Fruit fly (Drosophila melanogaster): ENCODE data around the gene CG42354.

The CG42354 gene

dm6 chrX:16104738-16105426 lies at the start of gene CG42354, which contains the start of gene CG42353:
TSS of gene CG42354 (minus strand) at chrX:16104946.
TSS of gene CG42353 (minus strand) at chrX:16104946.
- TF ChIP-seq ttk (optimal IDR thresholded peaks at IDR 0.05), result no peak

dm6 chrX:16150560-16150959 lies 45.8 kb upstream of the CG42354 start:
- TF ChIP-seq insv (optimal IDR thresholded peaks at IDR 0.05) (no peak), psq (optimal IDR thresholded peaks at IDR 0.05) (no peak), h (optimal IDR thresholded peaks at IDR 0.05) (no peak), ttk (optimal IDR thresholded peaks at IDR 0.05) (no peak), Myc (optimal IDR thresholded peaks at IDR 0.05) (no peak), Sin3A (optimal IDR thresholded peaks at IDR 0.05) (no peak)

- no peak for TF ChIP-seq Myc (optimal IDR thresholded peaks at IDR 0.05)
- no peak for TF ChIP-seq psq (optimal IDR thresholded peaks at IDR 0.05)
- TF ChIP-seq Sin3A (optimal IDR thresholded peaks at IDR 0.05), result no peak
- TF ChIP-seq h (optimal IDR thresholded peaks at IDR 0.05), result no peak
- no peak for TF ChIP-seq ttk (optimal IDR thresholded peaks at IDR 0.05)
- TF ChIP-seq insv (optimal IDR thresholded peaks at IDR 0.05), result no peak
Measured at dm6 chrX:16148974-16149373, 44.2 kb upstream of the CG42354 start, which contains the start of gene disco-r. TSS of gene disco-r (minus strand) at chrX:16148977.

- TF ChIP-seq Sin3A (optimal IDR thresholded peaks at IDR 0.05) (no peak), Myc (optimal IDR thresholded peaks at IDR 0.05) (no peak), psq (optimal IDR thresholded peaks at IDR 0.05) (no peak), insv (optimal IDR thresholded peaks at IDR 0.05) (no peak), ttk (optimal IDR thresholded peaks at IDR 0.05) (no peak), h (optimal IDR thresholded peaks at IDR 0.05) (no peak)
Measured at dm6 chrX:16147638-16148233, 43.0 kb upstream of the CG42354 start.

dm6 chrX:16143012-16143411 lies 38.3 kb upstream of the CG42354 start:
- no peak for TF ChIP-seq Sin3A (optimal IDR thresholded peaks at IDR 0.05)
- TF ChIP-seq ttk (optimal IDR thresholded peaks at IDR 0.05), result no peak
- TF ChIP-seq Myc (optimal IDR thresholded peaks at IDR 0.05), result no peak
- no peak for TF ChIP-seq psq (optimal IDR thresholded peaks at IDR 0.05)
- no peak for TF ChIP-seq insv (optimal IDR thresholded peaks at IDR 0.05)
- no peak for TF ChIP-seq h (optimal IDR thresholded peaks at IDR 0.05)

dm6 chrX:16140603-16141002 lies 35.9 kb upstream of the CG42354 start:
- TF ChIP-seq Sin3A (optimal IDR thresholded peaks at IDR 0.05) (no peak), h (optimal IDR thresholded peaks at IDR 0.05) (no peak), Myc (optimal IDR thresholded peaks at IDR 0.05) (no peak), ttk (optimal IDR thresholded peaks at IDR 0.05) (no peak), insv (optimal IDR thresholded peaks at IDR 0.05) (no peak), psq (optimal IDR thresholded peaks at IDR 0.05) (no peak)

- TF ChIP-seq h (optimal IDR thresholded peaks at IDR 0.05) (no peak), Myc (optimal IDR thresholded peaks at IDR 0.05) (no peak), Sin3A (optimal IDR thresholded peaks at IDR 0.05) (no peak), psq (optimal IDR thresholded peaks at IDR 0.05) (no peak), insv (optimal IDR thresholded peaks at IDR 0.05) (no peak), ttk (optimal IDR thresholded peaks at IDR 0.05) (no peak)
Measured at dm6 chrX:16139030-16139429, 34.3 kb upstream of the CG42354 start.

dm6 chrX:16135920-16136319 lies 31.2 kb upstream of the CG42354 start:
- TF ChIP-seq psq (optimal IDR thresholded peaks at IDR 0.05) (no peak), insv (optimal IDR thresholded peaks at IDR 0.05) (no peak), ttk (optimal IDR thresholded peaks at IDR 0.05) (no peak), Sin3A (optimal IDR thresholded peaks at IDR 0.05) (no peak), h (optimal IDR thresholded peaks at IDR 0.05) (no peak)

- no peak for TF ChIP-seq Sin3A (optimal IDR thresholded peaks at IDR 0.05)
- TF ChIP-seq ttk (optimal IDR thresholded peaks at IDR 0.05), result no peak
Measured at dm6 chrX:16135391-16135790, 30.6 kb upstream of the CG42354 start.

- no peak for TF ChIP-seq Sin3A (optimal IDR thresholded peaks at IDR 0.05)
- no peak for TF ChIP-seq Myc (optimal IDR thresholded peaks at IDR 0.05)
- TF ChIP-seq h (optimal IDR thresholded peaks at IDR 0.05), result no peak
- TF ChIP-seq insv (optimal IDR thresholded peaks at IDR 0.05), result no peak
- no peak for TF ChIP-seq psq (optimal IDR thresholded peaks at IDR 0.05)
- no peak for TF ChIP-seq ttk (optimal IDR thresholded peaks at IDR 0.05)
Measured at dm6 chrX:16124236-16124635, 19.5 kb upstream of the CG42354 start.

- TF ChIP-seq Sin3A (optimal IDR thresholded peaks at IDR 0.05), result no peak
- TF ChIP-seq insv (optimal IDR thresholded peaks at IDR 0.05), result no peak
- TF ChIP-seq h (optimal IDR thresholded peaks at IDR 0.05), result no peak
- no peak for TF ChIP-seq psq (optimal IDR thresholded peaks at IDR 0.05)
- no peak for TF ChIP-seq Myc (optimal IDR thresholded peaks at IDR 0.05)
- no peak for TF ChIP-seq ttk (optimal IDR thresholded peaks at IDR 0.05)
Measured at dm6 chrX:16111655-16112054, 6.9 kb upstream of the CG42354 start.

- TF ChIP-seq ttk (optimal IDR thresholded peaks at IDR 0.05), result no peak
- no peak for TF ChIP-seq h (optimal IDR thresholded peaks at IDR 0.05)
- TF ChIP-seq insv (optimal IDR thresholded peaks at IDR 0.05), result no peak
- TF ChIP-seq psq (optimal IDR thresholded peaks at IDR 0.05), result no peak
- TF ChIP-seq Myc (optimal IDR thresholded peaks at IDR 0.05), result no peak
Measured at dm6 chrX:16105715-16106114, 969 bp upstream of the CG42354 start.

Measured in Kc167 (cell line).